Worm (Caenorhabditis elegans): ENCODE data around the gene F53F1.2.

ce11 chrV:13372821-13373220 lies 33.8 kb upstream of the F53F1.2 start:
- no peak for TF ChIP-seq F10E7.11 (tag; optimal IDR thresholded peaks at IDR 0.05)
- no peak for TF ChIP-seq snpc-4 (GFP tag; optimal IDR thresholded peaks at IDR 0.05)
- TF ChIP-seq snpc-4 (tag; optimal IDR thresholded peaks at IDR 0.05): no peak
- no peak for TF ChIP-seq madf-8 (GFP tag; conservative IDR thresholded peaks at IDR 0.05)
- TF ChIP-seq hlh-12 (tag; optimal IDR thresholded peaks at IDR 0.05): no peak
- no peak for TF ChIP-seq snpc-3.4 (tag; optimal IDR thresholded peaks at IDR 0.05)
- TF ChIP-seq F22D6.2 (tag; optimal IDR thresholded peaks at IDR 0.05): no peak
- TF ChIP-seq F39B2.1 (GFP tag; IDR thresholded peaks at IDR 0.05): no peak
- no peak for TF ChIP-seq tbx-9 (tag; optimal IDR thresholded peaks at IDR 0.05; ENCODE audit: borderline replicate concordance)
- no peak for TF ChIP-seq Y56A3A.18 (GFP tag; IDR thresholded peaks at IDR 0.05)
- no peak for TF ChIP-seq unc-130 (GFP tag; optimal IDR thresholded peaks at IDR 0.05)
- no peak for TF ChIP-seq ceh-40 (GFP tag; IDR thresholded peaks at IDR 0.05)
- TF ChIP-seq unc-62 (GFP tag; optimal IDR thresholded peaks at IDR 0.05): no peak
